Worm (Caenorhabditis elegans) whole organism, mixed stage, embryonic: ENCODE measurements around the gene ZK512.8.

ENCODE experiments used
- ceh-43 ChIP-seq: fragments of 200-800 bp; sonication (Bioruptor generic); optimal IDR thresholded peaks from 2 replicates; lab custom pipeline; 2018; ENCODE audit warnings: mild to moderate bottlenecking, missing genetic modification characterization, moderate library complexity, missing compliant biosample characterization
- drap-1 ChIP-seq: fragments of 200-800 bp; sonication (Bioruptor generic); optimal IDR thresholded peaks from 3 replicates; lab custom pipeline; 2018; ENCODE audit warnings: mild to moderate bottlenecking, missing genetic modification characterization, missing compliant biosample characterization
- elt-3 ChIP-seq: fragments of 150-350 bp; optimal IDR thresholded peaks from 2 replicates; lab custom pipeline; 2014; ENCODE audit warnings: missing biosample characterization, missing genetic modification characterization
- flh-1 ChIP-seq: fragments of 200-800 bp; sonication (Bioruptor generic); optimal IDR thresholded peaks from 2 replicates; lab custom pipeline; 2018; ENCODE audit warnings: mild to moderate bottlenecking, missing genetic modification characterization, moderate library complexity, missing compliant biosample characterization
- mab-5 ChIP-seq: fragments of 150-350 bp; optimal IDR thresholded peaks from 2 replicates; lab custom pipeline; 2014; ENCODE audit warnings: missing biosample characterization, missing genetic modification characterization
- nhr-12 ChIP-seq: fragments of 150-350 bp; optimal IDR thresholded peaks from 2 replicates; lab custom pipeline; 2014; ENCODE audit warnings: missing biosample characterization, missing genetic modification characterization
- nhr-28 ChIP-seq: fragments of 150-350 bp; optimal IDR thresholded peaks from 2 replicates; lab custom pipeline; 2014; ENCODE audit warnings: missing biosample characterization, missing genetic modification characterization
- nhr-76 ChIP-seq: sonication (generic microtip); optimal IDR thresholded peaks from 2 replicates; lab custom pipeline; 2017; ENCODE audit warnings: missing biosample characterization, missing genetic modification characterization
- snpc-4 ChIP-seq: fragments of 150-350 bp; optimal IDR thresholded peaks from 2 replicates; lab custom pipeline; 2014; ENCODE audit warnings: missing biosample characterization, missing genetic modification characterization
- unc-39 ChIP-seq: fragments of 150-350 bp; optimal IDR thresholded peaks from 2 replicates; lab custom pipeline; 2014; ENCODE audit warnings: missing biosample characterization, missing genetic modification characterization

- no peak for TF ChIP-seq ceh-43 (GFP tag; lab: Kevin White, UChicago)
- TF ChIP-seq flh-1 = no peak
- no peak for TF ChIP-seq snpc-4 (tag; lab: Kevin White, UChicago)
- no peak for TF ChIP-seq mab-5 (tag; lab: Kevin White, UChicago)
- no peak for TF ChIP-seq nhr-12 (tag; lab: Kevin White, UChicago)
- TF ChIP-seq unc-39 = no peak
- TF ChIP-seq drap-1 (GFP tag; lab: Kevin White, UChicago) = no peak
- TF ChIP-seq elt-3 (tag; lab: Kevin White, UChicago) = no peak
- TF ChIP-seq nhr-28 = no peak
- no peak for TF ChIP-seq nhr-76
Observed at ce11 chrIII:9138601-9139000, 7.3 kb upstream of the ZK512.8 start, which contains the start of gene ZK512.7.
